Fruit fly (Drosophila melanogaster): ENCODE results near the gene Ms.

Gene Ms

dm6 chr3R:24336622-24337021, 4.7 kb upstream of the Ms start, which contains the start of gene CG6432:
Gene CG6432 (plus strand): TSS chr3R:24336922.
- TF ChIP-seq cic (GFP tag; optimal IDR thresholded peaks at IDR 0.05) (no peak), CG5204 (GFP tag; optimal IDR thresholded peaks at IDR 0.05) (no peak), Hr96 (GFP tag; optimal IDR thresholded peaks at IDR 0.05) (no peak), tj (GFP tag; optimal IDR thresholded peaks at IDR 0.05) (no peak), pad (GFP tag; optimal IDR thresholded peaks at IDR 0.05) (no peak), CG7045 (GFP tag; optimal IDR thresholded peaks at IDR 0.05) (no peak), CG33017 (tag; optimal IDR thresholded peaks at IDR 0.05) (no peak), cnc (optimal IDR thresholded peaks at IDR 0.05) (no peak), CG7101 (tag; optimal IDR thresholded peaks at IDR 0.05) (no peak), CG14711 (tag; optimal IDR thresholded peaks at IDR 0.05) (no peak), toe (GFP tag; optimal IDR thresholded peaks at IDR 0.05) (no peak), Crg-1 (GFP tag; optimal IDR thresholded peaks at IDR 0.05) (no peak), Mnt (GFP tag; optimal IDR thresholded peaks at IDR 0.05) (no peak), ovo (GFP tag; optimal IDR thresholded peaks at IDR 0.05) (no peak), Clk (GFP tag; optimal IDR thresholded peaks at IDR 0.05) (no peak), CG1620 (GFP tag; optimal IDR thresholded peaks at IDR 0.05) (no peak), CG12768 (GFP tag; optimal IDR thresholded peaks at IDR 0.05) (no peak)

DNA sequence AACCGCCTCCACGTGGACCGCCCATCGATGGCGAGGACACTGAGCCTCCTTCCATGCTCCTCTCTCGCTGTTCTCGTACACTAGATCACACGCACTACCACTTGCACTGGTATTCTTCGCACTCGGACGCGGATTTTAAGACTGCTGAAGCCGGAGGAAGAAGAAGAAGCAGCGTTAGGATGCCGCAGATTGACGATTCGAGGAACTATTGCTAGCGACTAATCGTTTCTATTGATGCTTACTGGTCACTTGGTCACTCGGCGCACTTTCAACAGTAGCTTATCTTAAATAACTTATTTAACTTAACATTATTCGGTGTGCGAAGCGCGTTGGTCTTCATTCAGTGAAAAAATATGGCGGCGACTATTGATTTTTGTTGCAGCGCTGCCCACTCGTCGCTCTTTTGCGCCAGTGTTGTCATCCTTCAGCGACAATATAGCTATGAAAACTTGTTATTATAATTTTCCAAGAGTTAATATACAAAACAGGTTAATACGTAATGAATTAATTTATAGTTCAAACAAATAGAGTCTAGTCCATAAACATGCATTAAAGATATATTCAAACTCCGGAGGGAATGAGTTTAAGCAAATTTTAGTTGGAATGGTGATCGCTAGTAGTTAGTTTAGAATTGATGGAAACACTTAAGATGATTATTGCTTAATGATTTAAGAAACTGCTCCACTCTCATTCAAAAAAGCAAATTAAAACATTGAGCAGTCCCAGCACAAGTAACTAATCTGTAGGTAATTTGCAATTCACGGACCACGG, 7.3 kb downstream of the Ms start, which contains the start of the genes CG5746 and CG6454:
Gene CG5746, minus strand, starts transcription at position 372 of the 771 bp plus-strand sequence.
Gene CG6454, plus strand, starts transcription at position 763 of the 771 bp plus-strand sequence.
- TF ChIP-seq pad (GFP tag; optimal IDR thresholded peaks at IDR 0.05) = peak; percentile 14
- peak; percentile 31 for TF ChIP-seq CG1620 (GFP tag; optimal IDR thresholded peaks at IDR 0.05)
- no peak for TF ChIP-seq cic (GFP tag; optimal IDR thresholded peaks at IDR 0.05)
- TF ChIP-seq Clk (GFP tag; optimal IDR thresholded peaks at IDR 0.05) = no peak
- peak; percentile 48 for TF ChIP-seq Mnt (GFP tag; optimal IDR thresholded peaks at IDR 0.05)
- peak; percentile 59 for TF ChIP-seq CG7101 (tag; optimal IDR thresholded peaks at IDR 0.05)
- TF ChIP-seq ovo (GFP tag; optimal IDR thresholded peaks at IDR 0.05) = peak; percentile 19
- TF ChIP-seq CG11617 (GFP tag; optimal IDR thresholded peaks at IDR 0.05) = peak; percentile 66
- peak; percentile 19 for TF ChIP-seq CG12768 (GFP tag; optimal IDR thresholded peaks at IDR 0.05)
- peak; percentile 23 for TF ChIP-seq bab1 (GFP tag; optimal IDR thresholded peaks at IDR 0.05)
- TF ChIP-seq CG14711 (tag; optimal IDR thresholded peaks at IDR 0.05) = peak; percentile 93
- TF ChIP-seq CG7045 (GFP tag; optimal IDR thresholded peaks at IDR 0.05) = no peak
- TF ChIP-seq Hr96 (GFP tag; optimal IDR thresholded peaks at IDR 0.05) = peak; percentile 46

DNA sequence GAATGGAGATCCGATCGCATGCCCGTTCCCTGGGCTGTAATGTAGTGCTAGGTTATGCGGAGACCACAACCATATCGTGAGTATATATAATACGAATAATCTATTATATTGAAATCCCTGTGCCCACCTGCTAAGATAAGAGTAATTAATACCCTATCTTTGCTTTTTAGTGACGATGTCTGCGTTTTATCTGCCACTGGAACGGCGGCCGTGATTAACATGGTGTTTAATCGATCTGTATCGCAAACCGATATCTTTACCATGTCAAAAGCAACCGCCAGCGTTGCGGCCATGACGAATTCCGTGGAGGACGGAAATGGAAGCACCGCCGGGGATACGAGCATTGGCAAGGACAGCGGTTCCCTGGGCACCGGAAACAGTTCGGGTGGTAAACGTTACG, 12.1 kb downstream of the Ms start:
- TF ChIP-seq CG33017 (tag; optimal IDR thresholded peaks at IDR 0.05) = no peak
- TF ChIP-seq cnc (optimal IDR thresholded peaks at IDR 0.05) = no peak
- TF ChIP-seq tj (GFP tag; optimal IDR thresholded peaks at IDR 0.05) = no peak
- no peak for TF ChIP-seq Mnt (GFP tag; optimal IDR thresholded peaks at IDR 0.05)
- TF ChIP-seq CG7101 (tag; optimal IDR thresholded peaks at IDR 0.05) = no peak
- no peak for TF ChIP-seq Clk (GFP tag; optimal IDR thresholded peaks at IDR 0.05)
- TF ChIP-seq bab1 (GFP tag; optimal IDR thresholded peaks at IDR 0.05) = no peak
- no peak for TF ChIP-seq CG7045 (GFP tag; optimal IDR thresholded peaks at IDR 0.05)
- no peak for TF ChIP-seq Crg-1 (GFP tag; optimal IDR thresholded peaks at IDR 0.05)
- no peak for TF ChIP-seq CG5204 (GFP tag; optimal IDR thresholded peaks at IDR 0.05)
- no peak for TF ChIP-seq pad (GFP tag; optimal IDR thresholded peaks at IDR 0.05)
- TF ChIP-seq CG11617 (GFP tag; optimal IDR thresholded peaks at IDR 0.05) = no peak
- TF ChIP-seq CG14711 (tag; optimal IDR thresholded peaks at IDR 0.05) = no peak
- no peak for TF ChIP-seq CG12768 (GFP tag; optimal IDR thresholded peaks at IDR 0.05)
- TF ChIP-seq toe (GFP tag; optimal IDR thresholded peaks at IDR 0.05) = no peak
- no peak for TF ChIP-seq ovo (GFP tag; optimal IDR thresholded peaks at IDR 0.05)
- no peak for TF ChIP-seq CG1620 (GFP tag; optimal IDR thresholded peaks at IDR 0.05)
- no peak for TF ChIP-seq cic (GFP tag; optimal IDR thresholded peaks at IDR 0.05)
- TF ChIP-seq Hr96 (GFP tag; optimal IDR thresholded peaks at IDR 0.05) = no peak

- TF ChIP-seq tj (GFP tag; optimal IDR thresholded peaks at IDR 0.05) (no peak), toe (GFP tag; optimal IDR thresholded peaks at IDR 0.05) (no peak), CG33017 (tag; optimal IDR thresholded peaks at IDR 0.05) (no peak), CG12768 (GFP tag; optimal IDR thresholded peaks at IDR 0.05) (no peak), CG5204 (GFP tag; optimal IDR thresholded peaks at IDR 0.05) (no peak), CG1620 (GFP tag; optimal IDR thresholded peaks at IDR 0.05) (no peak)
These were observed 16.3 kb downstream of the Ms start, which contains the start of gene Golgin84 for dm6 chr3R:24357698-24358097. Gene Golgin84 (minus strand): TSS chr3R:24357938.

- TF ChIP-seq ovo (GFP tag; optimal IDR thresholded peaks at IDR 0.05) = no peak
- TF ChIP-seq CG14711 (tag; optimal IDR thresholded peaks at IDR 0.05) = no peak
- no peak for TF ChIP-seq CG1620 (GFP tag; optimal IDR thresholded peaks at IDR 0.05)
- no peak for TF ChIP-seq pad (GFP tag; optimal IDR thresholded peaks at IDR 0.05)
- TF ChIP-seq Mnt (GFP tag; optimal IDR thresholded peaks at IDR 0.05) = no peak
- peak; percentile 53 for TF ChIP-seq bab1 (GFP tag; optimal IDR thresholded peaks at IDR 0.05)
These were observed 18.6 kb downstream of the Ms start, which contains the start of gene CG18528 for dm6 chr3R:24359957-24360356. Gene CG18528 (minus strand): TSS chr3R:24360144.

dm6 chr3R:24361583-24361982, 20.2 kb downstream of the Ms start, which contains the start of the genes CG5762 and CG33339:
Gene CG5762 (minus strand): TSS chr3R:24361683.
Gene CG33339 (plus strand): TSS chr3R:24361847.
- no peak for TF ChIP-seq CG12768 (GFP tag; optimal IDR thresholded peaks at IDR 0.05)
- no peak for TF ChIP-seq Hr96 (GFP tag; optimal IDR thresholded peaks at IDR 0.05)
- TF ChIP-seq Mnt (GFP tag; optimal IDR thresholded peaks at IDR 0.05) = no peak
- no peak for TF ChIP-seq ovo (GFP tag; optimal IDR thresholded peaks at IDR 0.05)
- TF ChIP-seq cnc (optimal IDR thresholded peaks at IDR 0.05) = no peak
- no peak for TF ChIP-seq pad (GFP tag; optimal IDR thresholded peaks at IDR 0.05)
- no peak for TF ChIP-seq Crg-1 (GFP tag; optimal IDR thresholded peaks at IDR 0.05)
- TF ChIP-seq CG7101 (tag; optimal IDR thresholded peaks at IDR 0.05) = no peak
- TF ChIP-seq kay (GFP tag; ENCODE audit: borderline replicate concordance) = no peak
- no peak for TF ChIP-seq bab1 (GFP tag; optimal IDR thresholded peaks at IDR 0.05)
- no peak for TF ChIP-seq CG7045 (GFP tag; optimal IDR thresholded peaks at IDR 0.05)
- no peak for TF ChIP-seq tj (GFP tag; optimal IDR thresholded peaks at IDR 0.05)
- no peak for TF ChIP-seq CG5204 (GFP tag; optimal IDR thresholded peaks at IDR 0.05)
- TF ChIP-seq CG11617 (GFP tag; optimal IDR thresholded peaks at IDR 0.05) = no peak
